Fruit fly (Drosophila melanogaster): ENCODE measurements around the gene IRSp53.

DNA sequence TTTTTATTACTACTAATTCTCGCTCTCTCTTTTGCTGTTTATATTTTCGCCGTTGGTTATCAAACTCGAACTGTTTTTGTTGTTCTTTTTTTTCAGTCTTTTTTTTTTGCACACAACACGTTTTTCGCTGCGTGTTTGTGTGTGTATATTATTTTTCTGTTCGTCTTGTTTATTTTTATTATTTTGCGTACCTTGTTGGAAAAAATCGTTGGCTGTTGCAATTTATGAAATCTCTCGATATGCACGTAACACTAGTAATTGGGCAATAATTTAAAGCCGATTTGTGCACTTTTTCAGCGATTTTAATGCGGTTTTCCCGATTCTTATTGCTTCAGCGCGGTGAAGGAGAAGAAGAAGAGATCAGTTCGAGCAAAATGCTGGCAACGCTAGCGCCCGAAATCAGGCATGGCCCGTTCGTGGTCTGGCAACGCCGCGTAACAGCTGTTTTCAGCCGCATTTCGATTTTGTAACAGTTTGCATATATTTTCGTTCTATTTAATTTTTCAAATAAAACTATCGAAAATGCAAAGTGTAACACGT lies 15.4 kb upstream of the IRSp53 start, which contains the start of the genes FoxK and mRpL2:
- TF ChIP-seq fru (GFP tag; optimal IDR thresholded peaks at IDR 0.05) (peak; percentile 24), Jra (GFP tag; optimal IDR thresholded peaks at IDR 0.05) (peak; percentile 14), GATAd (GFP tag; optimal IDR thresholded peaks at IDR 0.05) (no peak), pan (optimal IDR thresholded peaks at IDR 0.05) (no peak), dl (GFP tag; optimal IDR thresholded peaks at IDR 0.05; ENCODE audit: insufficient read depth in 1 of 2, partially characterized antibody in 2 of 2) (no peak), Mio (GFP tag; optimal IDR thresholded peaks at IDR 0.05) (no peak), Hr78 (GFP tag; optimal IDR thresholded peaks at IDR 0.05) (no peak), CrebA (GFP tag; optimal IDR thresholded peaks at IDR 0.05; ENCODE audit: borderline replicate concordance) (no peak)

Measured in whole organism, wandering third instar larva.